Fruit fly (Drosophila melanogaster) whole organism, embryonic: ENCODE results near the gene Ser12.

ENCODE experiments used
- Atf3 ChIP-seq: fragments of 200-800 bp; sonication (Bioruptor generic); optimal IDR thresholded peaks from 3 replicates; lab custom pipeline; 2016; ENCODE audit warnings: missing biosample characterization, missing genetic modification characterization
- Atf6 ChIP-seq: fragments of 200-800 bp; sonication (Bioruptor generic); IDR thresholded peaks from 2 replicates; pipeline ENCODE4 v1.3.6; 2022; ENCODE audit warnings: missing biosample characterization, missing genetic modification characterization
- Awh ChIP-seq: fragments of 200-800 bp; sonication (Bioruptor generic); IDR thresholded peaks from 2 replicates; pipeline ENCODE4, ENCODE4 v1.3.6; 2022; ENCODE audit warnings: missing biosample characterization, missing genetic modification characterization
- B-H2 ChIP-seq: fragments of 200-800 bp; sonication (Bioruptor generic); optimal IDR thresholded peaks from 2 replicates; lab custom pipeline; 2018; ENCODE audit warnings: missing biosample characterization, mild to moderate bottlenecking, missing genetic modification characterization
- CG10267 ChIP-seq: fragments of 200-800 bp; sonication (Bioruptor generic); optimal IDR thresholded peaks from 2 replicates; lab custom pipeline; 2018; ENCODE audit warnings: missing biosample characterization, mild to moderate bottlenecking, missing genetic modification characterization, moderate library complexity
- CG12942 ChIP-seq: fragments of 200-800 bp; sonication (Bioruptor generic); optimal IDR thresholded peaks from 3 replicates; lab custom pipeline; 2016; ENCODE audit warnings: missing biosample characterization, missing genetic modification characterization
- CG13287 ChIP-seq: fragments of 200-800 bp; sonication (Bioruptor generic); IDR thresholded peaks from 2 replicates; pipeline ENCODE4 v1.3.6; 2022; ENCODE audit warnings: missing biosample characterization, missing genetic modification characterization; ENCODE audit not compliant: partially characterized antibody
- CG14667 ChIP-seq: fragments of 200-800 bp; sonication (Bioruptor generic); IDR thresholded peaks from 2 replicates; pipeline ENCODE4 v1.3.6; 2022; ENCODE audit warnings: missing biosample characterization, missing genetic modification characterization
- CG14710 ChIP-seq: fragments of 200-800 bp; sonication (Bioruptor generic); optimal IDR thresholded peaks from 3 replicates; lab custom pipeline; 2019; ENCODE audit warnings: missing biosample characterization, mild to moderate bottlenecking, missing genetic modification characterization, moderate library complexity
- CG16863 ChIP-seq: fragments of 200-800 bp; sonication (Bioruptor generic); optimal IDR thresholded peaks from 3 replicates; lab custom pipeline; 2016; ENCODE audit warnings: missing biosample characterization, missing genetic modification characterization
- CG17328 ChIP-seq: fragments of 200-800 bp; sonication (Bioruptor generic); IDR thresholded peaks from 2 replicates; pipeline ENCODE4 v1.3.6; 2022; ENCODE audit warnings: missing biosample characterization, missing genetic modification characterization
- CG18011 ChIP-seq: fragments of 200-800 bp; sonication (Bioruptor generic); optimal IDR thresholded peaks from 2 replicates; lab custom pipeline; 2017; ENCODE audit warnings: missing biosample characterization, missing genetic modification characterization, mild to moderate bottlenecking, moderate library complexity, missing genotype
- CG18262 ChIP-seq: fragments of 200-800 bp; optimal IDR thresholded peaks from 3 replicates; lab custom pipeline; 2019; ENCODE audit warnings: missing biosample characterization, mild to moderate bottlenecking, missing genetic modification characterization, moderate library complexity
- CG1832 ChIP-seq: fragments of 200-800 bp; sonication (Bioruptor generic); optimal IDR thresholded peaks from 2 replicates; lab custom pipeline; 2017; ENCODE audit warnings: missing biosample characterization, mild to moderate bottlenecking, missing genetic modification characterization, inconsistent platforms
- CG18476 ChIP-seq: fragments of 200-800 bp; sonication (Bioruptor generic); optimal IDR thresholded peaks from 2 replicates; lab custom pipeline; 2016; ENCODE audit warnings: missing biosample characterization, mild to moderate bottlenecking, missing genetic modification characterization
- CG2116 ChIP-seq: fragments of 200-800 bp; sonication (Bioruptor generic); optimal IDR thresholded peaks from 3 replicates; lab custom pipeline; 2018; ENCODE audit warnings: missing biosample characterization, mild to moderate bottlenecking, missing genetic modification characterization
- CG2875 ChIP-seq: fragments of 200-800 bp; sonication (Bioruptor generic); optimal IDR thresholded peaks from 2 replicates; lab custom pipeline; 2017; ENCODE audit warnings: missing biosample characterization, mild to moderate bottlenecking, missing genetic modification characterization, missing genetic modification reagents
- CG31365 ChIP-seq: fragments of 200-800 bp; sonication (Bioruptor generic); optimal IDR thresholded peaks from 2 replicates; lab custom pipeline; 2018; ENCODE audit warnings: missing biosample characterization, mild to moderate bottlenecking, missing genetic modification characterization
- CG31441 ChIP-seq: fragments of 200-800 bp; sonication (Bioruptor generic); IDR thresholded peaks from 2 replicates; pipeline ENCODE4 v1.3.6; 2022; ENCODE audit warnings: missing biosample characterization, missing genetic modification characterization
- CG4424 ChIP-seq: fragments of 200-800 bp; sonication (Bioruptor generic); optimal IDR thresholded peaks from 3 replicates; lab custom pipeline; 2016; ENCODE audit warnings: missing biosample characterization, missing genetic modification characterization
- CG5953 ChIP-seq: fragments of 200-800 bp; sonication (Bioruptor generic); IDR thresholded peaks from 2 replicates; pipeline ENCODE4 v1.3.6; 2022; ENCODE audit warnings: missing biosample characterization, missing genetic modification characterization
- CG6254 ChIP-seq: fragments of 200-800 bp; sonication (Bioruptor generic); optimal IDR thresholded peaks from 3 replicates; lab custom pipeline; 2017; ENCODE audit warnings: mild to moderate bottlenecking, missing biosample characterization, missing genetic modification reagents, missing genetic modification characterization
- CG7357 ChIP-seq: fragments of 200-800 bp; sonication (Bioruptor generic); IDR thresholded peaks from 3 replicates; pipeline ENCODE4 v1.3.6; 2022; ENCODE audit warnings: missing biosample characterization, missing genetic modification characterization
- CG7839 ChIP-seq: fragments of 200-800 bp; sonication (Bioruptor generic); optimal IDR thresholded peaks from 3 replicates; lab custom pipeline; 2018; ENCODE audit warnings: missing biosample characterization, mild to moderate bottlenecking, missing genetic modification characterization, moderate library complexity
- CG8388 ChIP-seq: fragments of 200-800 bp; sonication (Bioruptor generic); optimal IDR thresholded peaks from 2 replicates; lab custom pipeline; 2019; ENCODE audit warnings: missing biosample characterization, mild to moderate bottlenecking, missing genetic modification characterization, moderate library complexity
- Ets97D ChIP-seq: fragments of 200-800 bp; sonication (Bioruptor generic); optimal IDR thresholded peaks from 3 replicates; lab custom pipeline; 2016; ENCODE audit warnings: missing biosample characterization, missing genetic modification characterization
- H15 ChIP-seq: fragments of 200-800 bp; sonication (Bioruptor generic); IDR thresholded peaks from 3 replicates; pipeline ENCODE4 v1.3.6; 2022; ENCODE audit warnings: missing biosample characterization, missing genetic modification characterization
- HLH3B ChIP-seq: fragments of 200-800 bp; sonication (Bioruptor generic); IDR thresholded peaks from 2 replicates; pipeline ENCODE4 v1.3.6; 2022; ENCODE audit warnings: missing biosample characterization, missing genetic modification characterization
- MTF-1 ChIP-seq: fragments of 200-800 bp; sonication (Bioruptor generic); optimal IDR thresholded peaks from 2 replicates; lab custom pipeline; 2018; ENCODE audit warnings: missing biosample characterization, mild to moderate bottlenecking, missing genetic modification characterization, borderline replicate concordance
- Myb ChIP-seq: fragments of 200-800 bp; sonication (Bioruptor generic); optimal IDR thresholded peaks from 2 replicates; lab custom pipeline; 2016; ENCODE audit warnings: missing biosample characterization, missing genetic modification characterization
- NC2β ChIP-seq: fragments of 200-800 bp; sonication (Bioruptor generic); optimal IDR thresholded peaks from 2 replicates; lab custom pipeline; 2016; ENCODE audit warnings: missing biosample characterization, missing genetic modification characterization
- Optix ChIP-seq: fragments of 200-800 bp; sonication (Bioruptor generic); IDR thresholded peaks from 3 replicates; pipeline ENCODE4 v1.3.6; 2022; ENCODE audit warnings: missing biosample characterization, missing genetic modification characterization
- Pdp1 ChIP-seq, 2 experiments: fragments of 200-800 bp; sonication (Bioruptor generic); optimal IDR thresholded peaks; 3 replicates each; lab custom pipeline; 2016; ENCODE audit warnings: missing biosample characterization in 2 of 2, missing genetic modification characterization in 2 of 2, mild to moderate bottlenecking in 1 of 2, moderate library complexity in 1 of 2
- Ptx1 ChIP-seq: fragments of 200-800 bp; sonication (Bioruptor generic); IDR thresholded peaks from 2 replicates; pipeline ENCODE4 v1.3.6; 2022; ENCODE audit warnings: missing biosample characterization, missing genetic modification characterization
- Rx ChIP-seq: fragments of 200-800 bp; sonication (Bioruptor generic); IDR thresholded peaks from 2 replicates; pipeline ENCODE4 v1.3.6; 2022; ENCODE audit warnings: missing biosample characterization, missing genetic modification characterization
- Sry-β ChIP-seq: fragments of 200-800 bp; sonication (Bioruptor generic); optimal IDR thresholded peaks from 2 replicates; lab custom pipeline; 2018; ENCODE audit warnings: missing biosample characterization, mild to moderate bottlenecking, missing genetic modification characterization, moderate library complexity
- Sry-δ ChIP-seq: fragments of 200-800 bp; sonication (Bioruptor generic); optimal IDR thresholded peaks from 2 replicates; lab custom pipeline; 2016; ENCODE audit warnings: missing biosample characterization, missing genetic modification characterization
- TFAM ChIP-seq: fragments of 200-800 bp; sonication (Bioruptor generic); optimal IDR thresholded peaks from 2 replicates; lab custom pipeline; 2017; ENCODE audit warnings: missing biosample characterization, missing genetic modification characterization, inconsistent platforms
- Xbp1 ChIP-seq: fragments of 200-800 bp; sonication (Bioruptor generic); optimal IDR thresholded peaks from 3 replicates; lab custom pipeline; 2016; ENCODE audit warnings: missing biosample characterization, mild to moderate bottlenecking, missing genetic modification characterization
- cato ChIP-seq: fragments of 200-800 bp; sonication (Bioruptor generic); optimal IDR thresholded peaks from 2 replicates; lab custom pipeline; 2016; ENCODE audit warnings: missing biosample characterization, missing genetic modification characterization, borderline replicate concordance
- cwo ChIP-seq: fragments of 200-800 bp; sonication (Bioruptor generic); optimal IDR thresholded peaks from 3 replicates; lab custom pipeline; 2017; ENCODE audit warnings: missing biosample characterization, missing genetic modification characterization, mild to moderate bottlenecking, moderate library complexity, missing genetic modification reagents
- gfzf ChIP-seq: fragments of 200-800 bp; sonication (Bioruptor generic); optimal IDR thresholded peaks from 2 replicates; lab custom pipeline; 2016; ENCODE audit warnings: missing biosample characterization, mild to moderate bottlenecking, missing genetic modification characterization, moderate library complexity
- gro ChIP-seq: fragments of 200-800 bp; sonication (Bioruptor generic); optimal IDR thresholded peaks from 2 replicates; lab custom pipeline; 2016; ENCODE audit warnings: missing biosample characterization, missing genetic modification characterization
- hb ChIP-seq: fragments of 200-800 bp; sonication (Bioruptor generic); IDR thresholded peaks from 3 replicates; pipeline ENCODE4 v1.3.6; 2022; ENCODE audit warnings: missing biosample characterization, missing genetic modification characterization; ENCODE audit not compliant: partially characterized antibody
- insv ChIP-seq, 2 experiments: fragments of 200-800 bp; sonication (Bioruptor generic); optimal IDR thresholded peaks; 3 replicates each; lab custom pipeline; 2016 to 2018; ENCODE audit warnings: missing biosample characterization in 2 of 2, missing genetic modification characterization in 2 of 2
- ken ChIP-seq: fragments of 200-800 bp; sonication (Bioruptor generic); IDR thresholded peaks from 3 replicates; pipeline ENCODE4 v1.3.6; 2022; ENCODE audit warnings: missing biosample characterization, missing genetic modification characterization
- pzg ChIP-seq: fragments of 200-800 bp; sonication (Bioruptor generic); optimal IDR thresholded peaks from 3 replicates; lab custom pipeline; 2018; ENCODE audit warnings: missing biosample characterization, mild to moderate bottlenecking, missing genetic modification characterization, moderate library complexity
- schlank ChIP-seq: fragments of 200-800 bp; sonication (Bioruptor generic); optimal IDR thresholded peaks from 2 replicates; lab custom pipeline; 2018; ENCODE audit warnings: missing biosample characterization, mild to moderate bottlenecking, missing genetic modification characterization

Ser12 gene

dm6 chr2L:2202018-2202852, 48.8 kb downstream of the Ser12 start (continued):
- TF ChIP-seq Ets97D (GFP tag; lab: Kevin White, UChicago) = peak; percentile 92
- peak; percentile 97 for TF ChIP-seq TFAM (GFP tag; lab: Kevin White, UChicago)
- peak; percentile 81 for TF ChIP-seq Myb
- TF ChIP-seq CG14710 (tag; lab: Kevin White, UChicago) = peak; percentile 99
- TF ChIP-seq CG17328 (GFP tag; lab: Robert Waterston, UW) = peak; percentile 100
- TF ChIP-seq CG2116 = peak; percentile 92
- peak; percentile 99 for TF ChIP-seq Xbp1
- peak; percentile 99 for TF ChIP-seq CG31441 (GFP tag; lab: Robert Waterston, UW)
- peak; percentile 100 for TF ChIP-seq Awh (GFP tag; lab: Robert Waterston, UW)
- peak; percentile 99 for TF ChIP-seq NC2β (GFP tag; lab: Kevin White, UChicago)
- peak; percentile 97 for TF ChIP-seq CG14667 (GFP tag; lab: Robert Waterston, UW)
- peak; percentile 99 for TF ChIP-seq CG7839 (tag; lab: Kevin White, UChicago)
- peak; percentile 99 for TF ChIP-seq CG10267
- TF ChIP-seq CG1832 (GFP tag; lab: Kevin White, UChicago) = peak; percentile 59
- TF ChIP-seq CG8388 (GFP tag; lab: Kevin White, UChicago) = peak; percentile 100
- peak; percentile 92 for TF ChIP-seq Atf6
- peak; percentile 78 for TF ChIP-seq CG18011 (GFP tag; lab: Kevin White, UChicago)
- TF ChIP-seq CG13287 (GFP tag; lab: Robert Waterston, UW) = no peak
- TF ChIP-seq CG6254 (GFP tag; lab: Kevin White, UChicago) = peak; percentile 98
- TF ChIP-seq Sry-β = peak; percentile 79
- peak; percentile 98 for TF ChIP-seq CG18476 (GFP tag; lab: Kevin White, UChicago)
- TF ChIP-seq schlank (tag; lab: Kevin White, UChicago) = peak; percentile 59
- TF ChIP-seq pzg (GFP tag; lab: Kevin White, UChicago) = no peak
- peak; percentile 74 for TF ChIP-seq Sry-δ
- TF ChIP-seq CG4424 (GFP tag; lab: Kevin White, UChicago) = peak; percentile 99
- peak; percentile 100 for TF ChIP-seq CG2875 (GFP tag; lab: Kevin White, UChicago)
- TF ChIP-seq CG18262 (tag; lab: Kevin White, UChicago) = peak; percentile 100
- peak; percentile 98 for TF ChIP-seq Atf3 (GFP tag; lab: Kevin White, UChicago)
- TF ChIP-seq Pdp1 (GFP tag; optimal IDR thresholded peaks at IDR 0.05; lab: Kevin White, UChicago) = peak; percentile 97 to 98
- peak; percentile 99 for TF ChIP-seq HLH3B (GFP tag; lab: Robert Waterston, UW)
- TF ChIP-seq CG16863 (GFP tag; lab: Kevin White, UChicago) = peak; percentile 99
- peak; percentile 97 for TF ChIP-seq Optix (GFP tag; lab: Robert Waterston, UW)
- TF ChIP-seq hb (GFP tag; lab: Robert Waterston, UW) = peak; percentile 90
- TF ChIP-seq cato (GFP tag; lab: Kevin White, UChicago) = peak; percentile 99
- peak; percentile 99 for TF ChIP-seq CG5953 (GFP tag; lab: Robert Waterston, UW)
- peak; percentile 98 for TF ChIP-seq CG12942 (GFP tag; lab: Kevin White, UChicago)
- peak; percentile 31 for TF ChIP-seq gfzf
- TF ChIP-seq insv (GFP tag; optimal IDR thresholded peaks at IDR 0.05; lab: Kevin White, UChicago) = peak; percentile 60 to 61
- TF ChIP-seq ken (GFP tag; lab: Robert Waterston, UW) = peak; percentile 99
- peak; percentile 90 for TF ChIP-seq cwo (GFP tag; lab: Kevin White, UChicago)
- peak; percentile 91 for TF ChIP-seq CG31365 (tag; lab: Kevin White, UChicago)
- no peak for TF ChIP-seq B-H2 (GFP tag; lab: Kevin White, UChicago)
- TF ChIP-seq gro (GFP tag; lab: Kevin White, UChicago) = peak; percentile 14
- TF ChIP-seq CG7357 = peak; percentile 94
- peak; percentile 98 for TF ChIP-seq MTF-1
- TF ChIP-seq Rx (GFP tag; lab: Robert Waterston, UW) = peak; percentile 98
- peak; percentile 98 for TF ChIP-seq Ptx1 (GFP tag; lab: Robert Waterston, UW)
- peak; percentile 99 for TF ChIP-seq H15 (GFP tag; lab: Robert Waterston, UW)
